Fruit fly (Drosophila melanogaster): ENCODE measurements around the gene CG33177.

Gene CG33177

dm6 chrX:15074646-15075351 lies 6.4 kb upstream of the CG33177 start (continued):
- TF ChIP-seq nerfin-1 (tag; optimal IDR thresholded peaks at IDR 0.05) (peak; percentile 68), z (GFP tag; IDR thresholded peaks at IDR 0.05) (no peak), ftz-f1 (GFP tag; optimal IDR thresholded peaks at IDR 0.05) (peak; percentile 58), Hmx (GFP tag; optimal IDR thresholded peaks at IDR 0.05) (peak; percentile 70), sob (GFP tag; IDR thresholded peaks at IDR 0.05) (peak; percentile 91), CG11504 (tag; optimal IDR thresholded peaks at IDR 0.05) (peak; percentile 91), lov (optimal IDR thresholded peaks at IDR 0.05) (no peak), lov (GFP tag; IDR thresholded peaks at IDR 0.05) (peak; percentile 80; the same call in 1 of the 3 replicates), Meics (GFP tag; optimal IDR thresholded peaks at IDR 0.05) (peak; percentile 91), CG11247 (GFP tag; IDR thresholded peaks at IDR 0.05) (peak; percentile 90), D19A (tag; optimal IDR thresholded peaks at IDR 0.05) (peak; percentile 80), CG32532 (GFP tag; IDR thresholded peaks at IDR 0.05) (peak; percentile 90), ken (GFP tag; IDR thresholded peaks at IDR 0.05) (peak; percentile 94), sens-2 (GFP tag; IDR thresholded peaks at IDR 0.05) (peak; percentile 63), CG10321 (GFP tag; IDR thresholded peaks at IDR 0.05) (no peak), CG15514 (GFP tag; optimal IDR thresholded peaks at IDR 0.05) (peak; percentile 81), Lhr (GFP tag; optimal IDR thresholded peaks at IDR 0.05) (peak; percentile 53), klu (GFP tag; IDR thresholded peaks at IDR 0.05) (peak; percentile 82), CG17829 (tag; optimal IDR thresholded peaks at IDR 0.05) (peak; percentile 81), CG11723 (GFP tag; optimal IDR thresholded peaks at IDR 0.05) (peak; percentile 85), Ada2b (GFP tag; IDR thresholded peaks at IDR 0.05) (peak; percentile 88), CG7786 (GFP tag; optimal IDR thresholded peaks at IDR 0.05) (peak; percentile 93), CG1647 (GFP tag; optimal IDR thresholded peaks at IDR 0.05) (peak; percentile 88), ssp (GFP tag; IDR thresholded peaks at IDR 0.05) (peak; percentile 77), NK7.1 (GFP tag; optimal IDR thresholded peaks at IDR 0.05) (peak; percentile 84), en (GFP tag; optimal IDR thresholded peaks at IDR 0.05) (peak; percentile 85), Doc3 (GFP tag; IDR thresholded peaks at IDR 0.05; ENCODE audit: partially characterized antibody) (no peak), Ptx1 (GFP tag; IDR thresholded peaks at IDR 0.05) (peak; percentile 93), H2.0 (GFP tag; IDR thresholded peaks at IDR 0.05) (peak; percentile 84), fd102C (GFP tag; optimal IDR thresholded peaks at IDR 0.05) (no peak), CG2678 (tag; optimal IDR thresholded peaks at IDR 0.05) (peak; percentile 92), chn (GFP tag; optimal IDR thresholded peaks at IDR 0.05) (peak; percentile 93), CG12769 (tag; optimal IDR thresholded peaks at IDR 0.05) (peak; percentile 92), sim (GFP tag; IDR thresholded peaks at IDR 0.05) (0 out of 2 replicates have a peak, but pooled peaks have one; percentile 4), hbn (GFP tag; IDR thresholded peaks at IDR 0.05; ENCODE audit: partially characterized antibody) (no peak), CG33557 (GFP tag; optimal IDR thresholded peaks at IDR 0.05) (peak; percentile 54), tll (GFP tag; optimal IDR thresholded peaks at IDR 0.05) (no peak), gsb-n (tag; optimal IDR thresholded peaks at IDR 0.05) (peak; percentile 70), fd3F (GFP tag; optimal IDR thresholded peaks at IDR 0.05) (peak; percentile 80), CG11085 (GFP tag; IDR thresholded peaks at IDR 0.05) (peak; percentile 87), Bgb (GFP tag; IDR thresholded peaks at IDR 0.05; ENCODE audit: partially characterized antibody) (0 out of 2 replicates have a peak, but pooled peaks have one; percentile 27), lilli (GFP tag; optimal IDR thresholded peaks at IDR 0.05) (peak; percentile 97), zfh1 (GFP tag; IDR thresholded peaks at IDR 0.05) (peak; percentile 90), pita (GFP tag; optimal IDR thresholded peaks at IDR 0.05) (no peak), CG9437 (GFP tag; optimal IDR thresholded peaks at IDR 0.05) (peak; percentile 65), CG7745 (tag; optimal IDR thresholded peaks at IDR 0.05) (no peak), CG10366 (GFP tag; IDR thresholded peaks at IDR 0.05) (peak; percentile 90), CG32772 (GFP tag; IDR thresholded peaks at IDR 0.05) (peak; percentile 84), Atf6 (GFP tag; IDR thresholded peaks at IDR 0.05) (peak; percentile 90)

Data from whole organism, embryonic.